Worm (Caenorhabditis elegans) whole organism, L3 larva: Measurements from ENCODE around the gene srh-173.

Experiments
- aly-2 ChIP-seq: fragments of 150-350 bp; optimal IDR thresholded peaks from 2 replicates; lab custom pipeline; 2014; ENCODE audit warnings: missing biosample characterization, missing genetic modification characterization
- fos-1 ChIP-seq: fragments of 150-350 bp; optimal IDR thresholded peaks from 2 replicates; lab custom pipeline; 2014; ENCODE audit warnings: missing biosample characterization, missing genetic modification characterization
- lin-15B ChIP-seq: fragments of 150-350 bp; optimal IDR thresholded peaks from 2 replicates; lab custom pipeline; 2014; ENCODE audit warnings: missing biosample characterization, missing genetic modification characterization
- mdl-1 ChIP-seq: fragments of 150-350 bp; optimal IDR thresholded peaks from 2 replicates; lab custom pipeline; 2014; ENCODE audit warnings: missing biosample characterization, missing genetic modification characterization
- pqm-1 ChIP-seq: fragments of 150-350 bp; optimal IDR thresholded peaks from 2 replicates; lab custom pipeline; 2017; ENCODE audit warnings: missing biosample characterization, missing genetic modification characterization, inconsistent platforms
- sea-2 ChIP-seq: fragments of 150-350 bp; sonication (generic microtip); optimal IDR thresholded peaks from 4 replicates; lab custom pipeline; 2014; ENCODE audit warnings: missing biosample characterization, missing genetic modification reagents, missing genetic modification characterization
- snpc-4 ChIP-seq: fragments of 150-350 bp; optimal IDR thresholded peaks from 2 replicates; lab custom pipeline; 2014; ENCODE audit warnings: missing biosample characterization, missing genetic modification characterization
- ztf-4 ChIP-seq: fragments of 150-350 bp; optimal IDR thresholded peaks from 2 replicates; lab custom pipeline; 2014; ENCODE audit warnings: missing biosample characterization, missing genetic modification characterization

- TF ChIP-seq fos-1: no peak
- no peak for TF ChIP-seq mdl-1 (tag; lab: Kevin White, UChicago)
- no peak for TF ChIP-seq sea-2
- no peak for TF ChIP-seq pqm-1 (tag; lab: Kevin White, UChicago)
- TF ChIP-seq snpc-4: no peak
- TF ChIP-seq ztf-4 (tag; lab: Kevin White, UChicago): no peak
- TF ChIP-seq aly-2 (tag; lab: Kevin White, UChicago): no peak
- TF ChIP-seq lin-15B (tag; lab: Kevin White, UChicago): no peak
Measured at ce11 chrV:19999100-19999499, 26.0 kb downstream of the srh-173 start.
